Worm (Caenorhabditis elegans): ENCODE data around the gene Y57E12AL.2.

DNA sequence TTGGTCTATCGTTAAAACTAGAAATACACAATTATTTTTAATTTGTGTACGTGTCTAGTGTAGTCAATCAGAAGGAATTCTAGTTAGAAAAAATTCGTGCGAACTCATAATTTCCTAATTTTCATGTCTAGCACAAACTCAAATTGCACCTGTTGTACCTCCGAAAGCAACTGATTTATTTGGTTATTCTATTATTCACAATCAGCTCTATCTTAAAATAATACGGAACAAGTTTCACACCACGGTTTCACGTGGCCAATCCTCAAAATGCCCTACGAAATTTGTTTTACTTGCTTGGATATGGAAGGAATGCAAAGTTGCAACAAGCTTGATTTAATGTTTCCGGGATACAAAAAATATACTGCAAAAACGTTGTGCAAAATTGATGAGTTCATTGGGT lies 45.3 kb upstream of the Y57E12AL.2 start, which contains the start of gene srw-127:
- TF ChIP-seq flt-1 (GFP tag; IDR thresholded peaks at IDR 0.05), result no peak
- TF ChIP-seq ets-7 (tag; optimal IDR thresholded peaks at IDR 0.05), result no peak
- no peak for TF ChIP-seq tbx-11 (GFP tag; IDR thresholded peaks at IDR 0.05)
- no peak for TF ChIP-seq scrt-1 (GFP tag; IDR thresholded peaks at IDR 0.05)
- no peak for TF ChIP-seq aly-1 (tag; optimal IDR thresholded peaks at IDR 0.05)
